Worm (Caenorhabditis elegans): Measurements from ENCODE around the gene F10E9.11.

F10E9.11 gene

ce11 chrIII:8307356-8307755 is 11.7 kb downstream of the F10E9.11 start, which contains the start of the genes F10E9.7 and F10E9.5:
Gene F10E9.7, minus strand, starts transcription at chrIII:8307441.
Gene F10E9.5, plus strand, starts transcription at chrIII:8307592.
- TF ChIP-seq aly-1 (tag; optimal IDR thresholded peaks at IDR 0.05): no peak
- no peak for TF ChIP-seq sea-1 (GFP tag; conservative IDR thresholded peaks at IDR 0.05)
- no peak for TF ChIP-seq ceh-36 (tag; optimal IDR thresholded peaks at IDR 0.05)
- peak; percentile 93 for TF ChIP-seq tbx-37 (GFP tag; conservative IDR thresholded peaks at IDR 0.05)
- TF ChIP-seq ama-1 (optimal IDR thresholded peaks at IDR 0.05): no peak
- TF ChIP-seq ceh-13 (GFP tag; optimal IDR thresholded peaks at IDR 0.05): no peak
- peak; percentile 75 for TF ChIP-seq pes-1 (GFP tag; IDR thresholded peaks at IDR 0.05)
- no peak for TF ChIP-seq hmbx-1 (tag; optimal IDR thresholded peaks at IDR 0.05)

DNA sequence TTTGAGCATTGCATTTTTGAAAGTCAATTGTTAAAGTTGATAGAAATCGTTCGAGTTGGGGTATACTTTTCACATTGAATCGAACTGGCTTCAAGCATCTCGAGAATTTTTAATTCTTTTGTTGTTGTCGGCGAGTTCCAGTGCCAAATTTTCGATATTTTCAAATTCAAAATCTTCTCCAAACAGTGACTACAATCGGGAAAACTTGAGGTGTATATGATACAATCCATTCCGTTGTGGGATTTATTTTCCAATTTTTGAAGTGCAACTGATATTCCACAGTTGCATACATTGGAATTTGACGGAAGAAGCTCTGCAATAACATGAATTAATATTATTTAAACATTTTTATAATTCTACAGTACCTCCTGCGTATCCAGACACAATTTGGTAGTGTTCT is 13.2 kb downstream of the F10E9.11 start:
- TF ChIP-seq hmbx-1 (tag; optimal IDR thresholded peaks at IDR 0.05) (no peak), hnd-1 (tag; optimal IDR thresholded peaks at IDR 0.05) (no peak), ama-1 (optimal IDR thresholded peaks at IDR 0.05) (no peak), pes-1 (GFP tag; IDR thresholded peaks at IDR 0.05) (no peak), aly-1 (tag; optimal IDR thresholded peaks at IDR 0.05) (no peak), B0310.2 (tag; optimal IDR thresholded peaks at IDR 0.05) (no peak), ceh-36 (tag; optimal IDR thresholded peaks at IDR 0.05) (no peak), tbx-11 (GFP tag; IDR thresholded peaks at IDR 0.05) (no peak), F13C5.2 (tag; optimal IDR thresholded peaks at IDR 0.05) (no peak), flt-1 (GFP tag; IDR thresholded peaks at IDR 0.05) (no peak), hmg-4 (GFP tag; optimal IDR thresholded peaks at IDR 0.05) (no peak), tra-4 (tag; optimal IDR thresholded peaks at IDR 0.05) (no peak), tbx-37 (GFP tag; conservative IDR thresholded peaks at IDR 0.05) (no peak), ceh-13 (GFP tag; optimal IDR thresholded peaks at IDR 0.05) (no peak), ets-7 (tag; optimal IDR thresholded peaks at IDR 0.05) (no peak), sea-1 (GFP tag; conservative IDR thresholded peaks at IDR 0.05) (no peak), scrt-1 (GFP tag; IDR thresholded peaks at IDR 0.05) (no peak)

DNA sequence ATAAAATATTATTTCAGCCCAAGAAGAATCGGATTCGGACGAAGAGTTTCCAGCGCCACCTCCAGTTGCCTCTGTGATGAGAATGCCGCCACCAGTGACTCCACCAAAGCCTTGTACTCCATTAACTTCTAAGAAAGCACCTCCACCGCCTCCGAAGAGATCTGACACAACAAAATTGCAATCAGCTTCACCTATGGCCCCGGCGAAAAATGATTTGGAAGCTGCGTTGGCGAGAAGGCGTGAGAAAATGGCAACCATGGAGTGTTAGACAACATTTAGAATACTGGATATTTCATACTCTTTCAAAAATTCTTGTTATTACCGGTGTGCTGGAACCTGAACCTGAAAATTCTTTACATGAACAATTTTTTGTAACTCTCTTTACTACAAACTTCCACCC is 13.8 kb downstream of the F10E9.11 start:
- no peak for TF ChIP-seq tbx-37 (GFP tag; conservative IDR thresholded peaks at IDR 0.05)
- no peak for TF ChIP-seq ceh-13 (GFP tag; optimal IDR thresholded peaks at IDR 0.05)
- TF ChIP-seq hmbx-1 (tag; optimal IDR thresholded peaks at IDR 0.05): no peak
- TF ChIP-seq ama-1 (optimal IDR thresholded peaks at IDR 0.05): no peak
- no peak for TF ChIP-seq ceh-36 (tag; optimal IDR thresholded peaks at IDR 0.05)

- TF ChIP-seq ets-7 (tag; optimal IDR thresholded peaks at IDR 0.05): no peak
- no peak for TF ChIP-seq scrt-1 (GFP tag; IDR thresholded peaks at IDR 0.05)
Measured at ce11 chrIII:8303440-8303839, 15.6 kb downstream of the F10E9.11 start.

ce11 chrIII:8300860-8301396 is 18.1 kb downstream of the F10E9.11 start:
- TF ChIP-seq ets-7 (tag; optimal IDR thresholded peaks at IDR 0.05): no peak
- no peak for TF ChIP-seq ama-1 (optimal IDR thresholded peaks at IDR 0.05)
- no peak for TF ChIP-seq flt-1 (GFP tag; IDR thresholded peaks at IDR 0.05)
- TF ChIP-seq F13C5.2 (tag; optimal IDR thresholded peaks at IDR 0.05): no peak
- TF ChIP-seq sea-1 (GFP tag; conservative IDR thresholded peaks at IDR 0.05): no peak
- TF ChIP-seq hmg-4 (GFP tag; optimal IDR thresholded peaks at IDR 0.05): no peak
- no peak for TF ChIP-seq aly-1 (tag; optimal IDR thresholded peaks at IDR 0.05)
- TF ChIP-seq hnd-1 (tag; optimal IDR thresholded peaks at IDR 0.05): no peak
- TF ChIP-seq tbx-37 (GFP tag; conservative IDR thresholded peaks at IDR 0.05): no peak
- no peak for TF ChIP-seq tbx-11 (GFP tag; IDR thresholded peaks at IDR 0.05)
- no peak for TF ChIP-seq pes-1 (GFP tag; IDR thresholded peaks at IDR 0.05)
- TF ChIP-seq tra-4 (tag; optimal IDR thresholded peaks at IDR 0.05): no peak
- no peak for TF ChIP-seq B0310.2 (tag; optimal IDR thresholded peaks at IDR 0.05)
- TF ChIP-seq scrt-1 (GFP tag; IDR thresholded peaks at IDR 0.05): no peak
- no peak for TF ChIP-seq ceh-13 (GFP tag; optimal IDR thresholded peaks at IDR 0.05)

ce11 chrIII:8299734-8300133 is 19.3 kb downstream of the F10E9.11 start:
- TF ChIP-seq ceh-36 (tag; optimal IDR thresholded peaks at IDR 0.05) (no peak), pes-1 (GFP tag; IDR thresholded peaks at IDR 0.05) (no peak), ama-1 (optimal IDR thresholded peaks at IDR 0.05) (no peak), aly-1 (tag; optimal IDR thresholded peaks at IDR 0.05) (no peak), tbx-37 (GFP tag; conservative IDR thresholded peaks at IDR 0.05) (no peak), flt-1 (GFP tag; IDR thresholded peaks at IDR 0.05) (no peak), tra-4 (tag; optimal IDR thresholded peaks at IDR 0.05) (no peak), sea-1 (GFP tag; conservative IDR thresholded peaks at IDR 0.05) (no peak), scrt-1 (GFP tag; IDR thresholded peaks at IDR 0.05) (no peak), B0310.2 (tag; optimal IDR thresholded peaks at IDR 0.05) (no peak), tbx-11 (GFP tag; IDR thresholded peaks at IDR 0.05) (no peak), hmg-4 (GFP tag; optimal IDR thresholded peaks at IDR 0.05) (no peak), hmbx-1 (tag; optimal IDR thresholded peaks at IDR 0.05) (no peak), ets-7 (tag; optimal IDR thresholded peaks at IDR 0.05) (no peak), ceh-13 (GFP tag; optimal IDR thresholded peaks at IDR 0.05) (no peak), hnd-1 (tag; optimal IDR thresholded peaks at IDR 0.05) (no peak), F13C5.2 (tag; optimal IDR thresholded peaks at IDR 0.05) (no peak)

DNA sequence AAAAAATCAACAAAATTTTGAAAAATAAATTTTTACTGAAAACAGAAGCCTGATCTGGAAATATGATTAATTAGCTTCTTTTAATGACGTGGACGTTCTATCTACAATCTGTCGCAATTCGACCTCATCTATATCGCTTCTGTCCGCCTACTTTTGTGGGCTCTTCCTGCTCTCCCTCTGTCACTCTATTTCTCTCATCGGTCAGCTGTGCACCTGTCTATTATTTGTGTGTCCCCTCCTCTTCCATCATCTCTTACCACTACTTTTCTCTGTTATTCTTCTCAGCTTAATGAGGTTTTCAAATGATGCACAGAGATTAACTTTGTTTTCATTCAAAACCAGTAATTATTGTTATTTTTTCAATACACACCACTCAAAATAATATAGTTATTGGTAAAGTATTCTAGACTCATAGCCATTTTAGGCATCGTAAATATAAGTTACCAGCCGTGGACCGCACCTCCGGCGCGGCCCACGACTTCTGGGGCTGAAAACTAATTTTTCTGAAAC is 19.9 kb downstream of the F10E9.11 start:
- no peak for TF ChIP-seq ceh-36 (tag; optimal IDR thresholded peaks at IDR 0.05)
- no peak for TF ChIP-seq tbx-37 (GFP tag; conservative IDR thresholded peaks at IDR 0.05)
- no peak for TF ChIP-seq hmg-4 (GFP tag; optimal IDR thresholded peaks at IDR 0.05)
- no peak for TF ChIP-seq scrt-1 (GFP tag; IDR thresholded peaks at IDR 0.05)
- TF ChIP-seq sea-1 (GFP tag; conservative IDR thresholded peaks at IDR 0.05): no peak
- TF ChIP-seq pes-1 (GFP tag; IDR thresholded peaks at IDR 0.05): no peak
- no peak for TF ChIP-seq ets-7 (tag; optimal IDR thresholded peaks at IDR 0.05)
- TF ChIP-seq flt-1 (GFP tag; IDR thresholded peaks at IDR 0.05): no peak
- no peak for TF ChIP-seq hnd-1 (tag; optimal IDR thresholded peaks at IDR 0.05)

Data from whole organism, early embryonic.